Worm (Caenorhabditis elegans): Measurements from ENCODE around the gene F18E3.13.
"Not testable (repeated sequence)": the region's sequence is repeated elsewhere in the genome, so short reads cannot be mapped to it uniquely, and the experiment has no call there.

The F18E3.13 gene

DNA sequence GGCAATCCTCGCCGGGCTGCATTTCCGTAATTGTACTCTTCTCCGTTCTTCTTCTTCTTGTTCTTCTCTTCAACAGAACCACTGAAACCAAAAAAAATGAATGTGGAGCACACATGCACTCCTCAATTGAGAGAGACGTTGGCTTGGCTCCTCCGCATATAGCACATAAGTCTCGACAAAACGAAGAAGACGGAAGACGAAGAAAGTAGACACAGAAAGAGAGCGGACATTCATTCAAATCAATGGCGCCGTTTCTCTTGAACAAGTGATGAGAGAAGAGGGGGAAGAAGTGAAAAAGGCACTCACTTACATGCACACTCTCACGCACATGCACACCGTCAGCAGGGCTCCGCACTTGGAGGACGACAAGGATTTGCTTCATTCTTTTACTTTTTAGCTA, 21.6 kb downstream of the F18E3.13 start, which contains the start of gene F25E5.9:
Gene F25E5.9 (minus strand): TSS at position 382 of the 400 bp plus-strand sequence.
- TF ChIP-seq che-1 (tag; optimal IDR thresholded peaks at IDR 0.05), result no peak
- no peak for TF ChIP-seq lin-11 (tag; optimal IDR thresholded peaks at IDR 0.05)
- no peak for TF ChIP-seq pag-3 (tag; optimal IDR thresholded peaks at IDR 0.05; ENCODE audit: borderline replicate concordance)

DNA sequence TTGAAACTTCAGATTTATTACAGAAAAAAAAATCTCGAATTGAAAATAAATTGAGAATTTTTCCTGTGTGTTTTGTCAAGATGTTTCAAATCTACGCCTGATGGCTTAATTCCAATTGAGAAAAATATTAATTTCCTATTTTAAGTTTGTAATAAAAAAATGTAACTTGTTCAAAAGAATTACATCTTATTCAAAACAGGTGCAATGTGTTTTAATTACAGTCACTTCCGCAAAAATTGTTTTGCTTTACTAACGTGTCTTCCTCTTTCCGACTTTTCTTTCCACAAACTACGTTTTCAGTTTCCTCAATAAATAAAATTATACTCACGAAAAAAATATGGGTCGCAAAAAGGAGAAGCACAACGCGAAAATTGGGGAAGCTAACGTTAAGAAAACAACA, 22.0 kb downstream of the F18E3.13 start, which contains the start of gene F25E5.16:
Gene F25E5.16 (plus strand): TSS at position 301 of the 400 bp plus-strand sequence.
- no peak for TF ChIP-seq pha-2 (tag; optimal IDR thresholded peaks at IDR 0.05)
- TF ChIP-seq ama-1 (optimal IDR thresholded peaks at IDR 0.05), result no peak
- no peak for TF ChIP-seq unc-86 (tag; optimal IDR thresholded peaks at IDR 0.05)
- TF ChIP-seq hlh-8 (tag; optimal IDR thresholded peaks at IDR 0.05), result no peak

ce11 chrV:7439807-7440206, 23.8 kb downstream of the F18E3.13 start, which contains the start of gene try-13:
Gene try-13 (plus strand): TSS chrV:7440107.
- no peak for TF ChIP-seq hlh-15 (tag; optimal IDR thresholded peaks at IDR 0.05)

ce11 chrV:7443480-7443879, 27.5 kb downstream of the F18E3.13 start:
- peak; percentile 60; the same call in 1 of the 2 replicates for TF ChIP-seq ceh-45 (GFP tag; IDR thresholded peaks at IDR 0.05)

DNA sequence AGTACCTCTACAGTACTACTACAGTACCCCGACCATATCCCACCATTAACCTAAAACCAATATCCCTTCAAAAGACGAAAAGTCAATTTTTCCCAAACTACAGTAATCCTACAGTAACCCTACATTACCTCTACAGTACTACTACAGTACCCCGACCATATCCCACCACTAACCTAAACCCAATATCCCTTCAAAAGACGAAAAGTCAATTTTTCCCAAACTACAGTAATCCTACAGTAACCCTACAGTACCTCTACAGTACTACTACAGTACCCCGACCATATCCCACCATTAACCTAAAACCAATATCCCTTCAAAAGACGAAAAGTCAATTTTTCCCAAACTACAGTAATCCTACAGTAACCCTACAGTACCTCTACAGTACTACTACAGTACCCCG, 28.4 kb downstream of the F18E3.13 start, which contains the start of gene nhr-141:
Gene nhr-141 (plus strand): TSS at position 331 of the 400 bp plus-strand sequence.
- TF ChIP-seq fax-1, pha-2, rnt-1 (tag; optimal IDR thresholded peaks at IDR 0.05): not testable (repeated sequence)

ce11 chrV:7446965-7447364, 31.0 kb downstream of the F18E3.13 start, which contains the start of gene F25E5.5:
Gene F25E5.5 (plus strand): TSS chrV:7447265.
- TF ChIP-seq hlh-15 (tag; optimal IDR thresholded peaks at IDR 0.05), result no peak
- no peak for TF ChIP-seq rnt-1 (tag; optimal IDR thresholded peaks at IDR 0.05)
- no peak for TF ChIP-seq ceh-19 (GFP tag; optimal IDR thresholded peaks at IDR 0.05)
- TF ChIP-seq dmd-4 (tag; optimal IDR thresholded peaks at IDR 0.05; ENCODE audit: borderline replicate concordance), result no peak
- no peak for TF ChIP-seq hlh-13 (GFP tag; optimal IDR thresholded peaks at IDR 0.05)
- no peak for TF ChIP-seq lim-6 (tag; optimal IDR thresholded peaks at IDR 0.05)
- no peak for TF ChIP-seq pax-1 (tag; optimal IDR thresholded peaks at IDR 0.05)
- TF ChIP-seq pros-1 (tag; optimal IDR thresholded peaks at IDR 0.05), result no peak
- no peak for TF ChIP-seq npax-4 (tag; optimal IDR thresholded peaks at IDR 0.05)
- TF ChIP-seq pha-2 (tag; optimal IDR thresholded peaks at IDR 0.05), result no peak
- no peak for TF ChIP-seq ref-2 (tag; optimal IDR thresholded peaks at IDR 0.05)
- no peak for TF ChIP-seq hlh-6 (tag; optimal IDR thresholded peaks at IDR 0.05)
- TF ChIP-seq ahr-1 (tag; optimal IDR thresholded peaks at IDR 0.05), result no peak
- TF ChIP-seq F13H6.1 (tag; optimal IDR thresholded peaks at IDR 0.05), result no peak
- no peak for TF ChIP-seq fkh-6 (tag; optimal IDR thresholded peaks at IDR 0.05)
- no peak for TF ChIP-seq gmeb-2 (tag; optimal IDR thresholded peaks at IDR 0.05)
- TF ChIP-seq madf-2 (tag; optimal IDR thresholded peaks at IDR 0.05), result no peak
- no peak for TF ChIP-seq ceh-22 (tag; optimal IDR thresholded peaks at IDR 0.05)
- no peak for TF ChIP-seq pag-3 (tag; optimal IDR thresholded peaks at IDR 0.05; ENCODE audit: borderline replicate concordance)
- TF ChIP-seq ets-4 (tag; optimal IDR thresholded peaks at IDR 0.05), result no peak

DNA sequence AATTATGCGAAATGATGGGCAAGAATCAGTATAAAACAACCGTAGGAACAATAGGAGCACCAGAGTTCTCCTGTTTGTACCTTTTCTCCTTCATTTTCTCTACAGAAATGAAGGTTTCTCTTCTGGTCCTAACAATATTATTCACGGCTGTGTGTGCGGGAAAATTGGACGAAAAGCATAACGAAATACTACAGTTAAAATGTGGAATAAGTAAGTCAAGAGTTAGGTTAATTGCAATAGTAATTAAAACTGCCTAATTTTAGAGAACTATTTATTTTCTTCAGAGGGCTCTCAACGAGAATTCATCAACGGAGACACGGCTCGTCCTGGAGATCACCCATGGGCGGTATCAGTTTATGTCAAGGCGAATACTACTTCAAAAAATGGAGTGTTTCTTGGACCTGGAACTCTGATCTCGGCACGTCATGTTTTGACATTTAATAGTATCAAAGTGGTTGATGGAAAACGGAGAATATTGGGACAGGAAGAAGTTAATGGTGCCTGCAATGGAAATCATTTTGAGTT, 33.4 kb downstream of the F18E3.13 start, which contains the start of gene try-12:
Gene try-12 (plus strand): TSS at position 51 of the 525 bp plus-strand sequence.
- no peak for TF ChIP-seq sdc-2 (tag; optimal IDR thresholded peaks at IDR 0.05)
- TF ChIP-seq elt-4 (tag; optimal IDR thresholded peaks at IDR 0.05), result no peak
- no peak for TF ChIP-seq fax-1 (tag; optimal IDR thresholded peaks at IDR 0.05)
- TF ChIP-seq npax-4 (tag; optimal IDR thresholded peaks at IDR 0.05), result no peak
- no peak for TF ChIP-seq pha-2 (tag; optimal IDR thresholded peaks at IDR 0.05)
- no peak for TF ChIP-seq pqm-1 (tag; optimal IDR thresholded peaks at IDR 0.05)

Data from whole organism, late embryonic.